Fruit fly (Drosophila melanogaster): ENCODE measurements around the gene Dyro.

The Dyro gene

DNA sequence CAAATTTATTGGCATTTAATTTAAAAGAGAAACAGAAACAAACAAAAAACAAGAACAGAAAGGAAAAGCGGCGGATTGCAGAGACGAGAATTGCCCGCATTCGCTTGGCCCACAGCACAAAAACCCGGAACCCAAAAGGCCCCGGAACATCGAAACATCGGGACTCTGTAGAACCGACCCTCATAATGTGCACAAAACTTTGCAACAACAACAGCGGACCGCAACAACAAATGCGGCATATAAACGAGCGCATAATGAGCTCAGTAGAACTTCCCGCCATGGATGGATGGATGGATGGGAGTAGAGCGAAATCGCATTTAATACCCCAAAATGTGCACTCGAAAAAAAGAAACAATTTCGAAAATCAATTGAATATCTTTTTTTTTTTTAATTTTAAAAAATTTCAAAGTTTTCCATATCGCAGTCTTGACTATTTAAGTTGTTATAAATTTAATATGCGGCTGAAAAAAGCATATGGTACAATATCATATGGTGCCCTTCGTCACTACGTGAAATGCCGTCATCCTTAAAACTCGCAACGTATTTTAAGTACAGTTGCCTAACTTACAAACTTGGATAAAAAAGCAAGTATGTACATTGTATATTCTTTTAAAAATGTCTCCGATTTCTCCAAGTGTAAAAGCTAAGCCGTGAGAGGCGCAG is 40.5 kb upstream of the Dyro start (continued):
- TF ChIP-seq gcm2 (GFP tag; optimal IDR thresholded peaks at IDR 0.05) (peak; percentile 17), CG17829 (tag; optimal IDR thresholded peaks at IDR 0.05) (peak; percentile 7), Sox102F (GFP tag; optimal IDR thresholded peaks at IDR 0.05) (peak; percentile 57), CG12942 (GFP tag; optimal IDR thresholded peaks at IDR 0.05) (peak; percentile 8), Hsf (GFP tag; optimal IDR thresholded peaks at IDR 0.05) (peak; percentile 23), Hr51 (GFP tag; optimal IDR thresholded peaks at IDR 0.05) (peak in 1 of 2 experiments; percentile 52), Lim3 (GFP tag; IDR thresholded peaks at IDR 0.05) (no peak), Blimp-1 (GFP tag; optimal IDR thresholded peaks at IDR 0.05) (peak; percentile 37), CG9727 (GFP tag; optimal IDR thresholded peaks at IDR 0.05) (peak; percentile 66), CG4820 (GFP tag; optimal IDR thresholded peaks at IDR 0.05) (peak; percentile 28), dysf (GFP tag; IDR thresholded peaks at IDR 0.05) (peak; percentile 41; the same call in 2 of the 3 replicates), CG10274 (GFP tag; optimal IDR thresholded peaks at IDR 0.05) (no peak), hkb (optimal IDR thresholded peaks at IDR 0.05) (no peak), hkb (GFP tag; IDR thresholded peaks at IDR 0.05) (peak; percentile 44), CG10654 (GFP tag; optimal IDR thresholded peaks at IDR 0.05) (no peak), jumu (GFP tag; optimal IDR thresholded peaks at IDR 0.05) (no peak), vnd (GFP tag; IDR thresholded peaks at IDR 0.05; ENCODE audit: partially characterized antibody) (no peak), Abd-B (GFP tag; optimal IDR thresholded peaks at IDR 0.05) (no peak), CG18619 (GFP tag; optimal IDR thresholded peaks at IDR 0.05) (peak; percentile 29), CG11085 (GFP tag; IDR thresholded peaks at IDR 0.05) (no peak), CG14667 (GFP tag; IDR thresholded peaks at IDR 0.05) (0 out of 2 replicates have a peak, but pooled peaks have one; percentile 15), Atf3 (GFP tag; optimal IDR thresholded peaks at IDR 0.05) (no peak), CG8388 (GFP tag; optimal IDR thresholded peaks at IDR 0.05) (peak; percentile 41), h (optimal IDR thresholded peaks at IDR 0.05) (no peak), zen (tag; optimal IDR thresholded peaks at IDR 0.05) (peak; percentile 15), lilli (GFP tag; optimal IDR thresholded peaks at IDR 0.05) (peak; percentile 36), phol (tag; optimal IDR thresholded peaks at IDR 0.05) (peak; percentile 48), CG1024 (GFP tag; IDR thresholded peaks at IDR 0.05) (peak; percentile 35; the same call in 1 of the 2 replicates), Max (GFP tag; optimal IDR thresholded peaks at IDR 0.05) (peak; percentile 4), CG3407 (GFP tag; optimal IDR thresholded peaks at IDR 0.05) (peak; percentile 1), lola (GFP tag; optimal IDR thresholded peaks at IDR 0.05) (peak in 1 of 3 experiments; percentile 50), az2 (GFP tag; optimal IDR thresholded peaks at IDR 0.05) (peak; percentile 53), nmo (GFP tag; optimal IDR thresholded peaks at IDR 0.05) (peak; percentile 17), CG14710 (tag; optimal IDR thresholded peaks at IDR 0.05) (peak; percentile 41), CG7372 (GFP tag; IDR thresholded peaks at IDR 0.05) (no peak), lmd (GFP tag; IDR thresholded peaks at IDR 0.05) (peak; percentile 49; the same call in 1 of the 2 replicates), Usf (GFP tag; optimal IDR thresholded peaks at IDR 0.05) (no peak), sens (GFP tag) (peak; percentile 78), CG8359 (GFP tag; optimal IDR thresholded peaks at IDR 0.05; ENCODE audit: borderline replicate concordance) (peak; percentile 24), pan (optimal IDR thresholded peaks at IDR 0.05) (no peak), pan (GFP tag; optimal IDR thresholded peaks at IDR 0.05 in 1 of 2, IDR thresholded peaks at IDR 0.05 in 1 of 2) (peak in 1 of 2 experiments; percentile 11), CG11398 (GFP tag; optimal IDR thresholded peaks at IDR 0.05) (no peak), Atf6 (GFP tag; IDR thresholded peaks at IDR 0.05) (peak; percentile 26; the same call in 1 of the 2 replicates), Chrac-16 (GFP tag; optimal IDR thresholded peaks at IDR 0.05) (peak; percentile 38), tap (tag; optimal IDR thresholded peaks at IDR 0.05) (peak; percentile 6), ind (GFP tag; optimal IDR thresholded peaks at IDR 0.05) (no peak), CG8478 (optimal IDR thresholded peaks at IDR 0.05) (no peak), CG1602 (GFP tag; optimal IDR thresholded peaks at IDR 0.05) (peak; percentile 37), CG6765 (GFP tag; optimal IDR thresholded peaks at IDR 0.05) (no peak), CG3726 (GFP tag; IDR thresholded peaks at IDR 0.05) (no peak), CG15269 (tag; optimal IDR thresholded peaks at IDR 0.05) (peak; percentile 10)

Measured in whole organism, embryonic.